Worm (Caenorhabditis elegans): ENCODE results near the gene F31E8.4.

The F31E8.4 gene

DNA sequence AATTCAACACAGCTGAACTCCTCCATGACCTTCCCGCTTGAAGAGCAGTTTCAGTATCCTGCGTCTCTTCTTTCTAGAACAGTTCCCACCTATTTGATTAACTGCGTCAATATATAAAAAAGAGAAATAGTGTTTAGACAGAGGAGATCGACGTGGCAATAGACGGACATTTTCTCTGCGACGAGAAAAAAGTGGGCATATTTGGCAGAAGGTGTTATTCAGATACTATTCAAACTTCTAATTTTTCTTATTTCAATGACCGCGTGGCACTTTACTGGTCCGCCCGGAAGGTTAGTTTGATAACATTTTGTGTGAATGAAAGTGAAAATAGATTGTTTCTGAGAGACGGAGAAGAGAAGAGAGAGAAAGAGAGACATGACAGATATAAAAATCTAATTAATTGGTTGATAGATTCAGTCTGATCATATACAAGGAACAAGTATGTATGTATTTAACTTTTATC lies 48.0 kb upstream of the F31E8.4 start, which contains the start of gene tbc-6 (continued):
- TF ChIP-seq mxl-2 (GFP tag; conservative IDR thresholded peaks at IDR 0.05), result no peak
- TF ChIP-seq F44E2.7 (GFP tag; IDR thresholded peaks at IDR 0.05), result no peak
- TF ChIP-seq daf-19 (GFP tag; conservative IDR thresholded peaks at IDR 0.05), result 0 out of 2 replicates have a peak, but pooled peaks have one; percentile 48
- TF ChIP-seq nhr-11 (tag; optimal IDR thresholded peaks at IDR 0.05), result peak; percentile 31
- TF ChIP-seq php-3 (GFP tag; IDR thresholded peaks at IDR 0.05), result no peak
- TF ChIP-seq zfp-3 (GFP tag; conservative IDR thresholded peaks at IDR 0.05), result no peak
- no peak for TF ChIP-seq zfp-2 (tag; optimal IDR thresholded peaks at IDR 0.05)

DNA sequence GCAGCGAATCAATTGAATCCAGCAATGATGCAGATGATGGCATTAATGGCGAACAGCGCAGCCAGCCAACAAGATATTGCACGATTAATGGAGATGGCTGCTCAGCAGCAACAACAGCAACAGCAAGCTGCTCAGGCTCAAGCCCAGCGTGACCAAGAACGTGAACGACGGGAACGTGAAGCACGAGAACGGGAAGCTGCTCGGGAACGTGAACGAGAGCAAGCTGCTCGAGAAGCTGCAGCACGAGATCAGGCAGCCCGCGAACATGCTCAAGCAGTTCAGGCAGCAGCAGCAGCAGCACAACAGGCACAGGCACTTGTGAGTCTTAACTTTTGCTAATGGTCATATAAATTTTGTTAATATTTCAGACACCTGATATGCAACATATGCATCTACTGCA lies 46.8 kb upstream of the F31E8.4 start:
- no peak for TF ChIP-seq F10B5.3 (tag; optimal IDR thresholded peaks at IDR 0.05)
- TF ChIP-seq F26F4.8 (GFP tag; conservative IDR thresholded peaks at IDR 0.05), result no peak
- TF ChIP-seq jun-1 (tag; optimal IDR thresholded peaks at IDR 0.05), result no peak
- peak; percentile 86 for TF ChIP-seq set-16 (GFP tag; IDR thresholded peaks at IDR 0.05)
- no peak for TF ChIP-seq Y75B8A.6 (GFP tag; IDR thresholded peaks at IDR 0.05)
- TF ChIP-seq dmd-6 (GFP tag; IDR thresholded peaks at IDR 0.05), result no peak
- TF ChIP-seq lin-39 (tag; optimal IDR thresholded peaks at IDR 0.05), result no peak
- TF ChIP-seq pha-4 (GFP tag; IDR thresholded peaks at IDR 0.05), result no peak
- no peak for TF ChIP-seq pha-4 (tag; optimal IDR thresholded peaks at IDR 0.05)
- no peak for TF ChIP-seq ctbp-1 (GFP tag; IDR thresholded peaks at IDR 0.05)
- no peak for TF ChIP-seq rbr-2 (tag; optimal IDR thresholded peaks at IDR 0.05)
- TF ChIP-seq hlh-30 (tag; optimal IDR thresholded peaks at IDR 0.05; ENCODE audit: insufficient read depth), result peak; percentile 7
- TF ChIP-seq zfp-2 (tag; optimal IDR thresholded peaks at IDR 0.05), result no peak

DNA sequence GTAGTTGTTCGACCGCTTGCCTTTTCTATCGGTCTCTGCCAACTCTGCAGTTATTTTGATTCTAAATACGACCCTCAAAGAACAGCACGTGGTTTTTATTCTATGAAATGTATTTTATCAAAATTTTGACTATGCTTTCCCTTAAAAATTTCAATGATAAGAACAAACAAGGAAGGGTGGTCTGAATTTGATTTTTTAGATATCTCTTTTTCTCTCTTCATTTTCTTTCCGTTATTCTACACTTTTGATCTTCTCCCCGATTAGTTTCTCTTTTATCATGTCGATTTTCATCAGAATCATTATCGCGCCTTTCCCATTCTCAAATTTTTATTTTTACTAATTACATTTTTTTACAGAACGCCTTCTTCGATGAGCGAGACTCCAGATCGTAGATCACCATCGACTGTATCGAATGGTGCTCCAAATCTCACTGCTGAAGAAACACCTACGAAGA lies 45.1 kb upstream of the F31E8.4 start:
- peak; percentile 53 for TF ChIP-seq nhr-28 (tag; optimal IDR thresholded peaks at IDR 0.05)
- TF ChIP-seq mdl-1 (tag; optimal IDR thresholded peaks at IDR 0.05), result peak in 1 of 2 experiments; percentile 38
- peak; percentile 48 for TF ChIP-seq dve-1 (tag; optimal IDR thresholded peaks at IDR 0.05; ENCODE audit: insufficient read depth)
- no peak for TF ChIP-seq unc-39 (tag; optimal IDR thresholded peaks at IDR 0.05)
- no peak for TF ChIP-seq daf-16 (GFP tag; optimal IDR thresholded peaks at IDR 0.05)
- peak; percentile 8 for TF ChIP-seq daf-16 (tag; optimal IDR thresholded peaks at IDR 0.05)
- no peak for TF ChIP-seq jun-1 (tag; optimal IDR thresholded peaks at IDR 0.05)

ce11 chrII:6844227-6845005 lies 44.5 kb upstream of the F31E8.4 start:
- TF ChIP-seq ceh-32 (tag; optimal IDR thresholded peaks at IDR 0.05; ENCODE audit: poor library complexity), result no peak
- TF ChIP-seq rbr-2 (tag; optimal IDR thresholded peaks at IDR 0.05), result no peak
- TF ChIP-seq saeg-2 (GFP tag; IDR thresholded peaks at IDR 0.05), result no peak
- no peak for TF ChIP-seq fkh-10 (GFP tag; optimal IDR thresholded peaks at IDR 0.05)
- TF ChIP-seq attf-4 (tag; optimal IDR thresholded peaks at IDR 0.05), result no peak
- no peak for TF ChIP-seq snpc-1.2 (GFP tag; IDR thresholded peaks at IDR 0.05)
- TF ChIP-seq cey-2 (tag; optimal IDR thresholded peaks at IDR 0.05; ENCODE audit: borderline replicate concordance, insufficient read depth), result no peak
- no peak for TF ChIP-seq mxl-2 (GFP tag; conservative IDR thresholded peaks at IDR 0.05)
- TF ChIP-seq F10B5.3 (tag; optimal IDR thresholded peaks at IDR 0.05), result no peak
- no peak for TF ChIP-seq unc-39 (tag; optimal IDR thresholded peaks at IDR 0.05)
- TF ChIP-seq nhr-11 (tag; optimal IDR thresholded peaks at IDR 0.05), result no peak
- no peak for TF ChIP-seq lin-15B (tag; optimal IDR thresholded peaks at IDR 0.05)
- TF ChIP-seq unc-62 (GFP tag; optimal IDR thresholded peaks at IDR 0.05 in 1 of 2), result peak in 1 of 2 experiments; percentile 84
- TF ChIP-seq unc-62 (tag; optimal IDR thresholded peaks at IDR 0.05), result no peak
- TF ChIP-seq aha-1 (tag), result peak; percentile 12
- peak in 1 of 2 experiments; percentile 18 for TF ChIP-seq lsy-2 (tag; optimal IDR thresholded peaks at IDR 0.05)
- TF ChIP-seq zip-11 (GFP tag; IDR thresholded peaks at IDR 0.05), result no peak
- TF ChIP-seq mdt-29 (GFP tag; IDR thresholded peaks at IDR 0.05), result no peak
- TF ChIP-seq ces-1 (GFP tag; optimal IDR thresholded peaks at IDR 0.05), result peak; percentile 42
- TF ChIP-seq hmg-1.1 (GFP tag; IDR thresholded peaks at IDR 0.05), result no peak
- TF ChIP-seq dve-1 (tag; optimal IDR thresholded peaks at IDR 0.05; ENCODE audit: insufficient read depth), result peak; percentile 36
- no peak for TF ChIP-seq hlh-11 (tag; optimal IDR thresholded peaks at IDR 0.05)
- TF ChIP-seq jun-1 (tag; optimal IDR thresholded peaks at IDR 0.05), result no peak
- no peak for TF ChIP-seq daf-8 (GFP tag; IDR thresholded peaks at IDR 0.05)
- TF ChIP-seq mes-2 (tag; optimal IDR thresholded peaks at IDR 0.05; ENCODE audit: poor library complexity, severe bottlenecking), result peak; percentile 45
- TF ChIP-seq mdl-1 (tag; optimal IDR thresholded peaks at IDR 0.05), result no peak
- TF ChIP-seq ceh-82 (tag; optimal IDR thresholded peaks at IDR 0.05), result no peak

All from whole organism, L4 larva.